Fruit fly (Drosophila melanogaster): ENCODE results near the gene CG43386.

dm6 chrX:9991013-9991412, 13.8 kb upstream of the CG43386 start:
- TF ChIP-seq CG6163 (GFP tag; IDR thresholded peaks at IDR 0.05) (no peak), fd59A (GFP tag; optimal IDR thresholded peaks at IDR 0.05) (no peak), CG8632 (GFP tag; optimal IDR thresholded peaks at IDR 0.05) (no peak), Met (GFP tag; optimal IDR thresholded peaks at IDR 0.05) (no peak), Gug (GFP tag; IDR thresholded peaks at IDR 0.05) (no peak), Blimp-1 (GFP tag; optimal IDR thresholded peaks at IDR 0.05) (peak; percentile 88), CG16779 (tag; optimal IDR thresholded peaks at IDR 0.05) (no peak), dac (GFP tag; optimal IDR thresholded peaks at IDR 0.05) (no peak), Lpt (GFP tag; optimal IDR thresholded peaks at IDR 0.05) (no peak)

All from whole organism, prepupa.